Worm (Caenorhabditis elegans) whole organism, midembryonic: ENCODE results near the gene str-226.

Source experiments
- T22C8.4 ChIP-seq: fragments of 200-800 bp; sonication (Bioruptor generic); IDR thresholded peaks from 2 replicates; pipeline ENCODE4 v1.3.6; 2022; ENCODE audit warnings: missing genetic modification characterization, missing compliant biosample characterization
- cog-1 ChIP-seq: sonication (generic microtip); optimal IDR thresholded peaks from 2 replicates; lab custom pipeline; 2016; ENCODE audit warnings: missing genetic modification characterization, missing compliant biosample characterization
- flt-1 ChIP-seq: fragments of 200-800 bp; sonication (Bioruptor generic); IDR thresholded peaks from 2 replicates; pipeline ENCODE4 v1.3.6; 2022; ENCODE audit warnings: missing genetic modification characterization, missing compliant biosample characterization
- klf-2 ChIP-seq: fragments of 200-800 bp; sonication (Bioruptor generic); conservative IDR thresholded peaks from 2 replicates; pipeline ENCODE4 v1.3.6; 2022; ENCODE audit warnings: missing genetic modification reagents, missing genetic modification characterization, missing compliant biosample characterization
- med-1 ChIP-seq: sonication (generic microtip); optimal IDR thresholded peaks from 2 replicates; lab custom pipeline; 2017; ENCODE audit warnings: missing genetic modification characterization, mild to moderate bottlenecking, missing compliant biosample characterization, antibody characterized with exemption, missing genetic modification reagents; ENCODE audit not compliant: insufficient read depth
- ref-1 ChIP-seq: fragments of 200-800 bp; sonication (Bioruptor generic); conservative IDR thresholded peaks from 2 replicates; pipeline ENCODE4 v1.3.6; 2022; ENCODE audit warnings: missing genetic modification reagents, missing genetic modification characterization, missing compliant biosample characterization
- tab-1 ChIP-seq: fragments of 200-800 bp; sonication (Bioruptor generic); IDR thresholded peaks from 2 replicates; pipeline ENCODE4 v1.3.6; 2022; ENCODE audit warnings: missing genetic modification characterization, missing compliant biosample characterization
- ztf-23 ChIP-seq: fragments of 200-800 bp; sonication (Bioruptor generic); IDR thresholded peaks from 2 replicates; pipeline ENCODE4 v1.3.6; 2022; ENCODE audit warnings: missing genetic modification reagents, missing genetic modification characterization, missing compliant biosample characterization
- ztf-29 ChIP-seq: fragments of 200-800 bp; sonication (Bioruptor generic); IDR thresholded peaks from 2 replicates; pipeline ENCODE4 v1.3.6; 2022; ENCODE audit warnings: missing genetic modification reagents, missing genetic modification characterization, missing compliant biosample characterization

Gene str-226

ce11 chrV:3512381-3512780 lies at the start of gene str-226:
str-226 (plus strand) TSS chrV:3512681.
- TF ChIP-seq cog-1 (tag; lab: Kevin White, UChicago) (no peak), ztf-23 (no peak), med-1 (GFP tag; lab: Kevin White, UChicago) (no peak)

DNA sequence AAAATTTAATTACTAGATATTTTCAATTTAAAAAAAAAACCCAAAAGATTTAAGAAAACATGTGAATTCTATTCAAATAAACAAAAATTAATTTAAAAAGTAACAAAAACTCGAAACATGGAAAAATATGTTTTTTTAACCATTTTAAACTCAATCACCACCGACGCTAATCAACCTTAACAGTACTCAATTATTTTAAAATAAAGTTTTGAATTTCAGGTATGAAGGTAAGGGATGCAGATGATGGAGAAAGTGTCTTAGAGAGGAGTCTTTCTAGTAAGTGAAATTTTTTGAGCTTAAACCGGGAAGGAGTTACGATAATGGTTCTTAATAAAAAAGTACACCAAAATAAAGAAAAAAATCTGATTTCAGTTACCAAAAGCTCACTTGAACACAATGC lies 49.0 kb upstream of the str-226 start, which contains the start of gene slc-28.1:
Gene slc-28.1, plus strand, starts transcription at position 301 of the 400 bp plus-strand sequence.
- TF ChIP-seq T22C8.4 (GFP tag; lab: Robert Waterston, UW) = no peak
- no peak for TF ChIP-seq cog-1 (tag; lab: Kevin White, UChicago)
- TF ChIP-seq tab-1 = no peak
- TF ChIP-seq med-1 (GFP tag; lab: Kevin White, UChicago) = no peak
- no peak for TF ChIP-seq ztf-23
- TF ChIP-seq klf-2 (GFP tag; lab: Robert Waterston, UW) = no peak
- TF ChIP-seq flt-1 (GFP tag; lab: Robert Waterston, UW) = no peak

DNA sequence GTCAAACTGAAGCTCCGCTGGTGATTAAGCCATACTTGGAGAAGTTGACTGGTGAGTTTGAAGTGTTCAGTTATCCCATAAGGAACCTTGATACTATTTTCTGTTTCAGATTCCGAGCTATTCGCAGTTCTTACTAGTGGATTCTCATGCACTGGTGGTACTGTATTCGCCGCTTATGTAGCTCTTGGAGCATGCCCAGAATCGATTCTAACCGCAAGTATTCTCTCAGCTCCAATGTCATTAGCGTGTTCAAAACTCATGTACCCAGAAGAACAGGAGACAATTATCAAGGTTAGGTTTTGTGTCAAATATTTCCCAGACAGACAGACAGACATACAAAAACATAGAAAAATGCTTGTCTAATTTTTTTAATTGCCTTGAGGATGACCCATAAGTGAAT lies 47.6 kb upstream of the str-226 start:
- no peak for TF ChIP-seq T22C8.4 (GFP tag; lab: Robert Waterston, UW)
- TF ChIP-seq klf-2 (GFP tag; lab: Robert Waterston, UW) = no peak
- no peak for TF ChIP-seq med-1 (GFP tag; lab: Kevin White, UChicago)
- no peak for TF ChIP-seq ztf-23
- no peak for TF ChIP-seq ztf-29 (GFP tag; lab: Robert Waterston, UW)
- no peak for TF ChIP-seq cog-1 (tag; lab: Kevin White, UChicago)
- TF ChIP-seq ref-1 = no peak
- TF ChIP-seq flt-1 (GFP tag; lab: Robert Waterston, UW) = no peak
- TF ChIP-seq tab-1 = no peak

DNA sequence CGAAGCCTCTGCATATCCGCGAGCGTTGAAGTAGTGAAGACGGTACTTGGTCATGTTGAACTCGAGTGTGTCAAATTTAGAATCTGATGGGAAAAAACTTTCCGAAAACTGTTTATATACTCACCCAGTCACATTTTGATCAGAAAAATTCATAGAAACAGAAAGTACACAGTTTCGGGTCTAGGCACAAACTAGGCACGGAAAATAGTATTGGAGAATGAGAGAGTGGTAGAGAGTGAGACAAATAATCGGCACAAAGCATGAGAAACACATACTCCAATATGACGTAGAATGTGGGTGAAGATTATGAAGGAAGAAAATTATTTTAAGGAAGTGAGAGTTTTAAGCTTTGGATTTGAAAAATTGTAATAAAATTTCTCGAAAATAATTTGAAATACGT lies 44.0 kb upstream of the str-226 start, which contains the start of gene gst-33:
Gene gst-33, minus strand, starts transcription at position 127 of the 400 bp plus-strand sequence.
- TF ChIP-seq klf-2 (GFP tag; lab: Robert Waterston, UW) (no peak), T22C8.4 (GFP tag; lab: Robert Waterston, UW) (no peak), flt-1 (GFP tag; lab: Robert Waterston, UW) (no peak), ref-1 (no peak), cog-1 (tag; lab: Kevin White, UChicago) (no peak), tab-1 (no peak), ztf-23 (no peak), ztf-29 (GFP tag; lab: Robert Waterston, UW) (no peak), med-1 (GFP tag; lab: Kevin White, UChicago) (no peak)

ce11 chrV:3470782-3471181 lies 41.7 kb upstream of the str-226 start, which contains the start of gene srbc-29:
srbc-29 (minus strand) TSS chrV:3470882.
- no peak for TF ChIP-seq klf-2 (GFP tag; lab: Robert Waterston, UW)
- TF ChIP-seq cog-1 (tag; lab: Kevin White, UChicago) = no peak
- no peak for TF ChIP-seq ztf-23
- TF ChIP-seq ztf-29 (GFP tag; lab: Robert Waterston, UW) = no peak
- no peak for TF ChIP-seq med-1 (GFP tag; lab: Kevin White, UChicago)
- TF ChIP-seq flt-1 (GFP tag; lab: Robert Waterston, UW) = no peak
- no peak for TF ChIP-seq tab-1
- TF ChIP-seq T22C8.4 (GFP tag; lab: Robert Waterston, UW) = no peak
- TF ChIP-seq ref-1 = no peak

ce11 chrV:3475021-3475420 lies 37.5 kb upstream of the str-226 start, which contains the start of gene oac-2:
oac-2 (minus strand) TSS chrV:3475121.
- TF ChIP-seq ref-1 = no peak
- TF ChIP-seq flt-1 (GFP tag; lab: Robert Waterston, UW) = no peak
- TF ChIP-seq cog-1 (tag; lab: Kevin White, UChicago) = no peak
- no peak for TF ChIP-seq ztf-29 (GFP tag; lab: Robert Waterston, UW)

DNA sequence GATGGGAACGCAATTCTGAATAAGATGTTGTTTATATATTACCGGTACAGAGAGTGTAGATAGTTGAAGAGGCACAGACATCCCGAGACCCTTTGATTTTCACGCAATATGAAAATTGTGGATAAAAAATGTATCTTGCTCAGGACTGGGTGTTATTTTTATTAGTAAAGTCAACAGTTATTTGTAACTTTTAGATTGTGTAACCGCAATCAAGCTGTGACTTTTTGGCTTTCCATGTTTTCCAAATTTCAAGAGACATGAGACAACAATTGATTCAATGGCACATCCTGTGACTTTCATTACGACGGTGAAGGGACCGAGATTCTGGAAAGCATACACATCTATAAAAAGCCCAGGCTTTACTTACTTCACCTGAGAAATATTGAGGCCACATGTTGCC lies 36.3 kb upstream of the str-226 start:
- TF ChIP-seq cog-1 (tag; lab: Kevin White, UChicago) (no peak), ref-1 (no peak), ztf-23 (no peak), ztf-29 (GFP tag; lab: Robert Waterston, UW) (no peak), klf-2 (GFP tag; lab: Robert Waterston, UW) (no peak), flt-1 (GFP tag; lab: Robert Waterston, UW) (no peak), tab-1 (no peak), med-1 (GFP tag; lab: Kevin White, UChicago) (no peak), T22C8.4 (GFP tag; lab: Robert Waterston, UW) (no peak)

DNA sequence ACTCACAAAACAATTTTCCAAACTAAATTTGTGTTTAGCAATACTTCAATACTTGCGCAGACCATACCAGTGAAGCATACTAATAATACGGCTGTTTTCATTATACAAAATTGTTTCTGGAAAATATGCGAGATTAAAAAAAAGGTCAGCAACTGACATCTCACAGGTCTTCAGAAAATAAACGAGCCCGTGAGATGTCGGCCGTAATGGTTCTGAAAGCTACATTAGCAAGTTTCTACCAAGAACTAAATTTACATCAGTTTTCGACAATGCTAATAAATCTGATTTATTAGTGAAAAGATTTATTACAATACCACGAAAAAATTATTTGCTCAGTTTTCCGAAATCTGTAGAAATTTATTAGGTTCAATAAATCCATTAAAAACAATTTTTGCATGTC lies 35.0 kb upstream of the str-226 start, which contains the start of gene srbc-31:
Gene srbc-31, minus strand, starts transcription at position 101 of the 400 bp plus-strand sequence.
- TF ChIP-seq flt-1 (GFP tag; lab: Robert Waterston, UW) (no peak), klf-2 (GFP tag; lab: Robert Waterston, UW) (no peak), med-1 (GFP tag; lab: Kevin White, UChicago) (no peak), ref-1 (no peak), cog-1 (tag; lab: Kevin White, UChicago) (no peak), ztf-23 (no peak), ztf-29 (GFP tag; lab: Robert Waterston, UW) (no peak), T22C8.4 (GFP tag; lab: Robert Waterston, UW) (no peak), tab-1 (no peak)

- TF ChIP-seq T22C8.4 (GFP tag; lab: Robert Waterston, UW) (no peak), ztf-29 (GFP tag; lab: Robert Waterston, UW) (no peak), tab-1 (no peak)
Observed at ce11 chrV:3480346-3480745, 32.1 kb upstream of the str-226 start, which contains the start of gene srbc-30. srbc-30 (minus strand) TSS chrV:3480446.

ce11 chrV:3482550-3483002 lies 29.9 kb upstream of the str-226 start, which contains the start of gene lys-7:
lys-7 (minus strand) TSS chrV:3482600.
- TF ChIP-seq ztf-29 (GFP tag; lab: Robert Waterston, UW) (no peak), klf-2 (GFP tag; lab: Robert Waterston, UW) (no peak), cog-1 (tag; lab: Kevin White, UChicago) (no peak)
